Worm (Caenorhabditis elegans): ENCODE measurements around the gene sri-36.

DNA sequence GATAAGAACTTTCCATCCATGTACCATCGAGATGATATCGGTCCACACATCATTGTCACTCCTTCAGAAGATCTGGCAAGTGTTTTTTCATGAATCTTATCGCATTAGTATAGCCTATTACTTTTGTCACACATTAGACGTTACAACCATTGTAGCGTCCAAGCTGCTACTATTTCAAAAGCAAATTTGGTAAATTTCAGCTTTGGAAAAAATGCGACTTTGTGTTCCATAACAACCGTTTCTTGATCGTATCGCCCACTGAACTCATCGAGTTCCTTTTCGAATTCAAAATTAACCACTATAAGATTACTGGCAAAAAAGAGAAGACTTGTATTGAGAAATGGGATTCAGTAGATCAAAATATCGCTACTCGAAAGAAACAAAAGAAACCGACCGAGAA lies 32.4 kb downstream of the sri-36 start:
- no peak for TF ChIP-seq zip-8 (tag; optimal IDR thresholded peaks at IDR 0.05)
- no peak for TF ChIP-seq mls-2 (tag; optimal IDR thresholded peaks at IDR 0.05)
- TF ChIP-seq lsy-2 (tag; optimal IDR thresholded peaks at IDR 0.05): no peak
- TF ChIP-seq unc-62 (GFP tag; optimal IDR thresholded peaks at IDR 0.05): no peak
- no peak for TF ChIP-seq ham-2 (GFP tag; optimal IDR thresholded peaks at IDR 0.05)
- TF ChIP-seq flh-1 (GFP tag; optimal IDR thresholded peaks at IDR 0.05): no peak
- TF ChIP-seq elt-3 (tag; optimal IDR thresholded peaks at IDR 0.05): no peak
- TF ChIP-seq snpc-4 (tag; optimal IDR thresholded peaks at IDR 0.05): no peak
- no peak for TF ChIP-seq unc-39 (tag; optimal IDR thresholded peaks at IDR 0.05)
- TF ChIP-seq nhr-12 (tag; optimal IDR thresholded peaks at IDR 0.05): no peak
- no peak for TF ChIP-seq nhr-76 (tag; optimal IDR thresholded peaks at IDR 0.05)
- no peak for TF ChIP-seq lin-13 (tag; optimal IDR thresholded peaks at IDR 0.05)
- no peak for TF ChIP-seq sptf-1 (tag; optimal IDR thresholded peaks at IDR 0.05)

All from whole organism, mixed stage, embryonic.